Worm (Caenorhabditis elegans) whole organism, young adult: ENCODE results near the gene aptf-2.

Experiments used
- F10E7.11 ChIP-seq: sonication (generic microtip); optimal IDR thresholded peaks from 2 replicates; lab custom pipeline; 2017; ENCODE audit warnings: mild to moderate bottlenecking, missing genetic modification characterization, moderate library complexity, missing compliant biosample characterization
- F33H1.4 ChIP-seq: fragments of 200-800 bp; sonication (Bioruptor generic); IDR thresholded peaks from 2 replicates; pipeline ENCODE4 v1.3.6; 2022; ENCODE audit warnings: missing genetic modification reagents, missing genetic modification characterization, missing compliant biosample characterization
- F37B4.10 ChIP-seq: fragments of 200-800 bp; sonication (Bioruptor generic); IDR thresholded peaks from 2 replicates; pipeline ENCODE4 v1.3.6; 2022; ENCODE audit warnings: missing genetic modification characterization, missing compliant biosample characterization
- F57A8.1 ChIP-seq: fragments of 200-800 bp; sonication (Bioruptor generic); optimal IDR thresholded peaks from 2 replicates; lab custom pipeline; 2018; ENCODE audit warnings: mild to moderate bottlenecking, missing genetic modification characterization, moderate library complexity, missing compliant biosample characterization
- K11D2.4 ChIP-seq: fragments of 200-800 bp; sonication (Bioruptor generic); IDR thresholded peaks from 2 replicates; pipeline ENCODE4 v1.3.6; 2022; ENCODE audit warnings: missing genetic modification reagents, missing genetic modification characterization, missing compliant biosample characterization
- Y53G8AR.9 ChIP-seq: fragments of 200-800 bp; sonication (Bioruptor generic); conservative IDR thresholded peaks from 2 replicates; pipeline ENCODE4 v1.3.6; 2022; ENCODE audit warnings: missing genetic modification reagents, missing genetic modification characterization, missing compliant biosample characterization
- aptf-2 ChIP-seq: fragments of 200-800 bp; sonication (Bioruptor generic); conservative IDR thresholded peaks from 2 replicates; pipeline ENCODE4 v1.3.6; 2022; ENCODE audit warnings: missing genetic modification reagents, missing genetic modification characterization, missing compliant biosample characterization
- aptf-3 ChIP-seq: fragments of 200-800 bp; sonication (Bioruptor generic); IDR thresholded peaks from 2 replicates; pipeline ENCODE4 v1.3.6; 2022; ENCODE audit warnings: missing genetic modification characterization, missing compliant biosample characterization
- bed-2 ChIP-seq: fragments of 200-800 bp; sonication (Bioruptor generic); IDR thresholded peaks from 2 replicates; pipeline ENCODE4 v1.3.6; 2022; ENCODE audit warnings: missing genetic modification reagents, missing genetic modification characterization, missing compliant biosample characterization
- cebp-1 ChIP-seq, 2 experiments: fragments of 200-800 bp in 1 of 2; sonication (Bioruptor generic) in 1 of 2; sonication (generic microtip) in 1 of 2; IDR thresholded peaks in 1 of 2; optimal IDR thresholded peaks in 1 of 2; 2 replicates each; pipeline versions ENCODE4 v1.3.6 to Lab custom; 2017 to 2022; ENCODE audit warnings: missing compliant biosample characterization in 2 of 2, missing genetic modification characterization in 2 of 2, mild to moderate bottlenecking in 1 of 2, missing genetic modification reagents in 1 of 2, moderate library complexity in 1 of 2
- cebp-2 ChIP-seq: fragments of 200-800 bp; sonication (Bioruptor generic); IDR thresholded peaks from 2 replicates; pipeline ENCODE4 v1.3.6; 2022; ENCODE audit warnings: missing genetic modification characterization, missing compliant biosample characterization
- ceh-100 ChIP-seq: fragments of 200-800 bp; sonication (Bioruptor generic); IDR thresholded peaks from 2 replicates; pipeline ENCODE4 v1.3.6; 2022; ENCODE audit warnings: missing genetic modification reagents, missing genetic modification characterization, missing compliant biosample characterization
- ceh-58 ChIP-seq: fragments of 200-800 bp; sonication (Bioruptor generic); IDR thresholded peaks from 2 replicates; pipeline ENCODE4 v1.3.6; 2022; ENCODE audit warnings: missing genetic modification characterization, missing compliant biosample characterization
- efl-1 ChIP-seq: fragments of 150-350 bp; optimal IDR thresholded peaks from 2 replicates; lab custom pipeline; 2014; ENCODE audit warnings: missing biosample characterization, missing genetic modification reagents, missing genetic modification characterization
- ets-4 ChIP-seq: fragments of 200-800 bp; sonication (Bioruptor generic); optimal IDR thresholded peaks from 2 replicates; lab custom pipeline; 2018; ENCODE audit warnings: mild to moderate bottlenecking, missing genetic modification characterization, missing compliant biosample characterization
- fkh-3 ChIP-seq: sonication (generic microtip); optimal IDR thresholded peaks from 2 replicates; lab custom pipeline; 2016; ENCODE audit warnings: mild to moderate bottlenecking, missing genetic modification characterization, missing compliant biosample characterization
- him-1 ChIP-seq: sonication (generic microtip); optimal IDR thresholded peaks from 2 replicates; lab custom pipeline; 2016; ENCODE audit warnings: missing genotype, missing genetic modification reagents, missing genetic modification characterization, missing compliant biosample characterization
- hlh-26 ChIP-seq: fragments of 200-800 bp; sonication (Bioruptor generic); conservative IDR thresholded peaks from 2 replicates; pipeline ENCODE4 v1.3.6; 2022; ENCODE audit warnings: missing genetic modification reagents, missing genetic modification characterization, missing compliant biosample characterization
- hmg-20 ChIP-seq: fragments of 200-800 bp; sonication (Bioruptor generic); IDR thresholded peaks from 2 replicates; pipeline ENCODE4 v1.3.6; 2022; ENCODE audit warnings: missing genetic modification reagents, missing genetic modification characterization, missing compliant biosample characterization
- hrde-1 ChIP-seq: sonication (generic microtip); optimal IDR thresholded peaks from 2 replicates; lab custom pipeline; 2016; ENCODE audit warnings: missing genetic modification characterization, mild to moderate bottlenecking, missing compliant biosample characterization, moderate library complexity, missing genotype, missing genetic modification reagents, borderline replicate concordance
- let-526 ChIP-seq: fragments of 200-800 bp; sonication (Bioruptor generic); IDR thresholded peaks from 2 replicates; pipeline ENCODE4 v1.3.6; 2022; ENCODE audit warnings: missing genetic modification reagents, missing genetic modification characterization, missing compliant biosample characterization
- let-607 ChIP-seq, 2 experiments: fragments of 200-800 bp in 1 of 2; sonication (Bioruptor generic) in 1 of 2; sonication (generic microtip) in 1 of 2; optimal IDR thresholded peaks; 2 replicates each; lab custom pipeline; 2016 to 2018; ENCODE audit warnings: mild to moderate bottlenecking in 2 of 2, missing compliant biosample characterization in 2 of 2, missing genetic modification characterization in 2 of 2, moderate library complexity in 2 of 2, missing genotype in 1 of 2
- lin-35 ChIP-seq, 3 experiments: fragments of 150-350 bp in 2 of 3; sonication (generic microtip) in 1 of 3; optimal IDR thresholded peaks; 2 replicates each; lab custom pipeline; 2014 to 2018; ENCODE audit warnings: missing biosample characterization in 3 of 3, missing genetic modification characterization in 3 of 3, missing genetic modification reagents in 3 of 3
- lin-54 ChIP-seq: fragments of 200-800 bp; sonication (Bioruptor generic); optimal IDR thresholded peaks from 2 replicates; lab custom pipeline; 2018; ENCODE audit warnings: mild to moderate bottlenecking, missing genetic modification characterization, missing compliant biosample characterization
- lsl-1 ChIP-seq: fragments of 200-800 bp; sonication (Bioruptor generic); optimal IDR thresholded peaks from 2 replicates; lab custom pipeline; 2018; ENCODE audit warnings: mild to moderate bottlenecking, missing genetic modification characterization, moderate library complexity, missing compliant biosample characterization
- madf-8 ChIP-seq: fragments of 200-800 bp; sonication (Bioruptor generic); conservative IDR thresholded peaks from 2 replicates; pipeline ENCODE4 v1.3.6; 2022; ENCODE audit warnings: missing genetic modification reagents, missing genetic modification characterization, missing compliant biosample characterization
- mcd-1 ChIP-seq: fragments of 200-800 bp; sonication (Bioruptor generic); IDR thresholded peaks from 2 replicates; pipeline ENCODE4 v1.3.6; 2022; ENCODE audit warnings: missing genetic modification reagents, missing genetic modification characterization, missing compliant biosample characterization
- mes-4 ChIP-seq: sonication (generic microtip); optimal IDR thresholded peaks from 2 replicates; lab custom pipeline; 2016; ENCODE audit warnings: missing genotype, missing genetic modification characterization, missing compliant biosample characterization
- nfya-1 ChIP-seq: sonication (generic microtip); optimal IDR thresholded peaks from 2 replicates; lab custom pipeline; 2017; ENCODE audit warnings: antibody characterized with exemption, missing compliant biosample characterization, missing genetic modification characterization, borderline replicate concordance; ENCODE audit not compliant: insufficient read depth
- nfyb-1 ChIP-seq: fragments of 200-800 bp; sonication (Bioruptor generic); IDR thresholded peaks from 2 replicates; pipeline ENCODE4 v1.3.6; 2022; ENCODE audit warnings: missing genetic modification reagents, missing genetic modification characterization, missing compliant biosample characterization
- nhr-80 ChIP-seq: sonication (generic microtip); optimal IDR thresholded peaks from 2 replicates; lab custom pipeline; 2016; ENCODE audit warnings: missing genetic modification characterization, missing compliant biosample characterization
- rcor-1 ChIP-seq: fragments of 200-800 bp; sonication (Bioruptor generic); IDR thresholded peaks from 2 replicates; pipeline ENCODE4 v1.3.6; 2022; ENCODE audit warnings: missing genetic modification reagents, missing genetic modification characterization, missing compliant biosample characterization
- repo-1 ChIP-seq: sonication (generic microtip); optimal IDR thresholded peaks from 2 replicates; lab custom pipeline; 2017; ENCODE audit warnings: mild to moderate bottlenecking, missing genetic modification characterization, missing compliant biosample characterization
- rpc-1 ChIP-seq, 2 experiments: fragments of 150-350 bp in 1 of 2; sonication (generic microtip) in 1 of 2; optimal IDR thresholded peaks; 2 replicates each; lab custom pipeline; 2014 to 2018; ENCODE audit warnings: missing biosample characterization in 1 of 2, missing genetic modification characterization in 1 of 2, missing genetic modification reagents in 1 of 2, missing genotype in 1 of 2
- sdz-38 ChIP-seq: sonication (generic microtip); optimal IDR thresholded peaks from 2 replicates; lab custom pipeline; 2016; ENCODE audit warnings: missing genotype, missing genetic modification characterization, missing compliant biosample characterization
- snpc-1.1 ChIP-seq: sonication (generic microtip); optimal IDR thresholded peaks from 2 replicates; lab custom pipeline; 2017; ENCODE audit warnings: missing genetic modification characterization, mild to moderate bottlenecking, missing compliant biosample characterization, antibody characterized with exemption, moderate library complexity, missing genotype, missing genetic modification reagents; ENCODE audit not compliant: insufficient read depth
- snpc-4 ChIP-seq, 5 experiments: fragments of 150-350 bp in 1 of 5; sonication (generic microtip) in 4 of 5; optimal IDR thresholded peaks; 2 replicates each; lab custom pipeline; 2014 to 2018; ENCODE audit warnings: missing genetic modification characterization in 5 of 5, missing biosample characterization in 3 of 5, antibody characterized with exemption in 2 of 5, mild to moderate bottlenecking in 2 of 5, missing compliant biosample characterization in 2 of 5, missing genotype in 2 of 5, moderate library complexity in 2 of 5, missing genetic modification reagents in 1 of 5
- somi-1 ChIP-seq: fragments of 200-800 bp; sonication (Bioruptor generic); optimal IDR thresholded peaks from 2 replicates; lab custom pipeline; 2018; ENCODE audit warnings: mild to moderate bottlenecking, missing genetic modification characterization, missing compliant biosample characterization
- tbp1 ChIP-seq: fragments of 200-800 bp; sonication (Bioruptor generic); optimal IDR thresholded peaks from 2 replicates; lab custom pipeline; 2018; ENCODE audit warnings: mild to moderate bottlenecking, missing genetic modification characterization, missing compliant biosample characterization
- tlf-1 ChIP-seq: fragments of 200-800 bp; sonication (Bioruptor generic); optimal IDR thresholded peaks from 2 replicates; lab custom pipeline; 2018; ENCODE audit warnings: mild to moderate bottlenecking, missing genetic modification characterization, missing compliant biosample characterization
- ztf-18 ChIP-seq: sonication (generic microtip); optimal IDR thresholded peaks from 2 replicates; lab custom pipeline; 2016; ENCODE audit warnings: missing genotype, mild to moderate bottlenecking, missing genetic modification characterization, missing compliant biosample characterization
- ztf-25 ChIP-seq: fragments of 200-800 bp; sonication (Bioruptor generic); IDR thresholded peaks from 2 replicates; pipeline ENCODE4 v1.3.6; 2022; ENCODE audit warnings: missing genetic modification reagents, missing genetic modification characterization, missing compliant biosample characterization
- ztf-26 ChIP-seq: sonication (generic microtip); optimal IDR thresholded peaks from 2 replicates; lab custom pipeline; 2017; ENCODE audit warnings: missing genetic modification characterization, missing compliant biosample characterization

Gene aptf-2

DNA sequence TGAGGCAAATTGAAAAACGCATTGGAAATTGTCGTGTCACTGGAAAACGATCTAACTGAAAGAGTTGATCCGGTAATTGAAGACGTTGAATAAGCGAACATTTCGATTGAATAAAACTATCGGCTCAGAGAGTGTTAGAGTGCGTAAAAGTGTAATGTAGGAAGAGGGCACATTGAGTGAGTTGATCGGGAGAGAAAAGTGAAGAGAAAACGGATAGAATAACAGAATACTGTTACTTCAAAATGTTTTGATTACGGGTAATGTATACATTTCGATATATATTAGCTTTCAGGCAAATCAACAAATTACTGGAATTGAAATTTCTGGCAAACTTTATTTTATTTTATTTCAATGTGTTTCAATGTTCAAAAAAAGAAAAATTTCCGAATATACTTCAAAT lies 38.8 kb upstream of the aptf-2 start, which contains the start of gene uso-1:
Gene uso-1, minus strand, starts transcription at position 101 of the 400 bp plus-strand sequence.
- TF ChIP-seq ceh-58 (GFP tag; lab: Robert Waterston, UW): no peak
- no peak for TF ChIP-seq nhr-80 (tag; lab: Kevin White, UChicago)
- TF ChIP-seq F37B4.10 (GFP tag; lab: Robert Waterston, UW): no peak
- no peak for TF ChIP-seq hrde-1
- TF ChIP-seq aptf-3 (GFP tag; lab: Robert Waterston, UW): no peak
- no peak for TF ChIP-seq cebp-2
- TF ChIP-seq rpc-1 (optimal IDR thresholded peaks at IDR 0.05; lab: Kevin White, UChicago): no peak
- no peak for TF ChIP-seq rpc-1 (tag; optimal IDR thresholded peaks at IDR 0.05; lab: Kevin White, UChicago)
- no peak for TF ChIP-seq rcor-1 (GFP tag; lab: Robert Waterston, UW)
- no peak for TF ChIP-seq nfyb-1 (GFP tag; lab: Robert Waterston, UW)
- no peak for TF ChIP-seq F57A8.1 (GFP tag; lab: Kevin White, UChicago)
- TF ChIP-seq ceh-100 (GFP tag; lab: Robert Waterston, UW): no peak
- TF ChIP-seq fkh-3 (tag; lab: Kevin White, UChicago): no peak
- no peak for TF ChIP-seq snpc-1.1
- no peak for TF ChIP-seq tlf-1 (GFP tag; lab: Kevin White, UChicago)
- no peak for TF ChIP-seq K11D2.4 (GFP tag; lab: Robert Waterston, UW)
- TF ChIP-seq, all 124 proteins: peak for 0

DNA sequence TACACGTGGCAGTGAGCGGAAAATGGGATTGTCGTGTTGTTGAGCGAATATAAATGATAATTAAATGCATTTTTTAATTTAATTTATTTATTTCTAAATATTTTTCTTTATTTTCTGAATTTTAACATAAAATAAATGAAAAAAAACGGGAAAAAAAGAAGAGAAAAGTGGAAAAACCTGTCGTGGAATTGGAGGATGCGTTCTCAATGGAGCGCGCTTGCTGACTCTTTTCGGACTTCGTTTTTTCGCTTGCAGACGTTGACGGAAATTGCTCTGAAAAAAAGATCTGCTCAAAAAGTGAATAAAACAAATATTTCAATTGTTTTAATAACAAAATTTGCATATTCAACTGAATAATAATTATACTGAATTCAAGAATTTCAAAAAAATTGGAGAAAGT lies 37.7 kb upstream of the aptf-2 start:
- TF ChIP-seq snpc-4 (GFP tag; optimal IDR thresholded peaks at IDR 0.05; lab: Kevin White, UChicago): no peak
- peak in 1 of 4 experiments; percentile 39 for TF ChIP-seq snpc-4 (tag; optimal IDR thresholded peaks at IDR 0.05; lab: Kevin White, UChicago)
- no peak for TF ChIP-seq F10E7.11 (tag; lab: Kevin White, UChicago)
- peak; percentile 75 to 93 for TF ChIP-seq let-607 (tag; optimal IDR thresholded peaks at IDR 0.05; lab: Kevin White, UChicago)
- TF ChIP-seq ztf-26: no peak
- TF ChIP-seq ztf-18 (tag; lab: Kevin White, UChicago): peak; percentile 18
- TF ChIP-seq bed-2 (GFP tag; lab: Robert Waterston, UW): no peak
- no peak for TF ChIP-seq hmg-20
- peak; percentile 88 for TF ChIP-seq mcd-1 (GFP tag; lab: Robert Waterston, UW)
- no peak for TF ChIP-seq let-526 (GFP tag; lab: Robert Waterston, UW)
- no peak for TF ChIP-seq aptf-2 (GFP tag; lab: Robert Waterston, UW)

DNA sequence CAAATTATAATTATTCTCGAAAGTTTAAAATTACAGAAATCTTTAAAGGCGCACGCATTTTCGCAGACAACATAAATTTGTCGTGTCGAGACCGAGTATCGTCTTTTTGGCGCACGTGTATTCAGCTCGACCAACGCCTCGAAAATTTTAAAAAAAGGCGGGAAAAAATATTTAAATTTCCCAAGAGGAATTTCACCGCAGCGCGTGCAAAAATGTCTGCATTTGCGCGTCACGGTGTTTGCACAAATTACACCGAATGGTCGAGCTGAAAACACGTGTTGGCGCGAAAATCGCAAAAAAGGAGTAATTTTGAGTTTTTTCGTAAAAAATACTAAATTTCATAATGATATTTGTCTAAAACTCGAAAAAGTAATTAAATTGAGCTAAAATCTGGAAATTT lies 34.9 kb upstream of the aptf-2 start:
- peak; percentile 15 for TF ChIP-seq lin-54 (GFP tag; lab: Kevin White, UChicago)
- TF ChIP-seq nhr-80 (tag; lab: Kevin White, UChicago): no peak
- peak; percentile 32 for TF ChIP-seq him-1 (tag; lab: Kevin White, UChicago)
- TF ChIP-seq hrde-1: no peak
- peak; percentile 59 for TF ChIP-seq lsl-1 (GFP tag; lab: Kevin White, UChicago)
- TF ChIP-seq tbp1 (GFP tag; lab: Kevin White, UChicago): no peak
- no peak for TF ChIP-seq let-607 (tag; optimal IDR thresholded peaks at IDR 0.05; lab: Kevin White, UChicago)
- no peak for TF ChIP-seq somi-1
- TF ChIP-seq sdz-38 (tag; lab: Kevin White, UChicago): no peak
- TF ChIP-seq lin-35 (GFP tag; optimal IDR thresholded peaks at IDR 0.05; lab: Kevin White, UChicago): no peak
- no peak for TF ChIP-seq nfya-1
- no peak for TF ChIP-seq ztf-25 (GFP tag; lab: Robert Waterston, UW)
- peak; percentile 34 for TF ChIP-seq tlf-1 (GFP tag; lab: Kevin White, UChicago)
- no peak for TF ChIP-seq hlh-26 (GFP tag; lab: Robert Waterston, UW)
- TF ChIP-seq rcor-1 (GFP tag; lab: Robert Waterston, UW): no peak
- TF ChIP-seq cebp-1 (GFP tag; IDR thresholded peaks at IDR 0.05; lab: Robert Waterston, UW): no peak
- no peak for TF ChIP-seq cebp-1 (tag; optimal IDR thresholded peaks at IDR 0.05; lab: Kevin White, UChicago)
- TF ChIP-seq repo-1: no peak
- TF ChIP-seq efl-1 (GFP tag; lab: Kevin White, UChicago): peak; percentile 71
- 0 out of 2 replicates have a peak, but pooled peaks have one; percentile 38 for TF ChIP-seq madf-8 (GFP tag; lab: Robert Waterston, UW)
- TF ChIP-seq F33H1.4 (GFP tag; lab: Robert Waterston, UW): peak; percentile 42
- TF ChIP-seq mes-4 (tag; lab: Kevin White, UChicago): no peak
- TF ChIP-seq Y53G8AR.9 (GFP tag; lab: Robert Waterston, UW): no peak
- TF ChIP-seq K11D2.4 (GFP tag; lab: Robert Waterston, UW): no peak
- no peak for TF ChIP-seq ets-4 (GFP tag; lab: Kevin White, UChicago)
